Fruit fly (Drosophila melanogaster) S2 (cell line): ENCODE measurements around the gene CG43330.

Source experiments
- CG8478 ChIP-seq: fragments of >200 bp; optimal IDR thresholded peaks from 2 replicates; lab custom pipeline; 2018
- CTCF ChIP-seq, 2 experiments: fragments of >200 bp; optimal IDR thresholded peaks; 2 replicates each; lab custom pipeline; 2018

CG43330 gene

dm6 chr3L:22465486-22466402, 38.5 kb downstream of the CG43330 start, which contains the start of gene CG11438:
CG11438 (plus strand) TSS chr3L:22465619.
- TF ChIP-seq CG8478 = no peak

- no peak for TF ChIP-seq CG8478
- no peak for TF ChIP-seq CTCF (optimal IDR thresholded peaks at IDR 0.05; lab: Kevin White, UChicago)
Observed at dm6 chr3L:22463412-22463811, 40.8 kb downstream of the CG43330 start.

DNA sequence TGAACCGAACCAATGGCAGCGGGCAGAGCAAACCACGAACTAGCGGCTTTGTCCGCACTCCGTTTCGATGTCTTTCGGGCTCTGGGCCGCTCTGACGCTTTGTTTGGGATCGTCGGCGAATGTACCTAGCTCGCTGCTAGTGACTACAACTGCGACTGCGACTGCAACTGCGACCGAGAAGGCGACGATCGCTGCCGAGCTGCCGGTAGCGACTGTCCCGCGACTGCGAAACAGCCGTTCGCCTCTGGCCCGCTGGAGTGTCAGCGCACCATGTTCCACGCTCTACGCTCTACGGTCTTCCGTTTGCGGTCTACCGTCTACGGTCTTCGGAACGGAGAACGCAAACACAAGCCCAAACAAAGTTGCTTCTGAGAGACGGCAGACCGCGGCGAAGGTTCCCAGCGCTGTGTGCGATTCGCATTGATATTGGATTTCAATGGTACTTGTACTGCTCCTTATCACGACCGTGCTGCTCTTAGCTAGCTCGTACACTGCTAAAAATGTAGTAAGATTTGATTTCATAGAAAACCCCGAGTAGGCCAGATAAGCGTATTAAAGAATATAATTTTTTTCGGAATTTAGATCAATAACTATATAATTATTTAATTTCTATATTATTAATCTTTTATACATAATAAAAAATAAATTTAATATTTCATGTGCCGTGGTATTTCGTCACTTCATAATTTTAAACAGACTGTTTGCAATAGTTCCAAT, 43.1 kb downstream of the CG43330 start, which contains the start of gene laza:
Gene laza, minus strand, starts transcription at position 214 of the 717 bp plus-strand sequence.
- no peak for TF ChIP-seq CG8478
- no peak for TF ChIP-seq CTCF (optimal IDR thresholded peaks at IDR 0.05; lab: Kevin White, UChicago)

- TF ChIP-seq CG8478 (no peak), CTCF (optimal IDR thresholded peaks at IDR 0.05; lab: Kevin White, UChicago) (no peak)
Observed at dm6 chr3L:22460428-22460827, 43.8 kb downstream of the CG43330 start.

DNA sequence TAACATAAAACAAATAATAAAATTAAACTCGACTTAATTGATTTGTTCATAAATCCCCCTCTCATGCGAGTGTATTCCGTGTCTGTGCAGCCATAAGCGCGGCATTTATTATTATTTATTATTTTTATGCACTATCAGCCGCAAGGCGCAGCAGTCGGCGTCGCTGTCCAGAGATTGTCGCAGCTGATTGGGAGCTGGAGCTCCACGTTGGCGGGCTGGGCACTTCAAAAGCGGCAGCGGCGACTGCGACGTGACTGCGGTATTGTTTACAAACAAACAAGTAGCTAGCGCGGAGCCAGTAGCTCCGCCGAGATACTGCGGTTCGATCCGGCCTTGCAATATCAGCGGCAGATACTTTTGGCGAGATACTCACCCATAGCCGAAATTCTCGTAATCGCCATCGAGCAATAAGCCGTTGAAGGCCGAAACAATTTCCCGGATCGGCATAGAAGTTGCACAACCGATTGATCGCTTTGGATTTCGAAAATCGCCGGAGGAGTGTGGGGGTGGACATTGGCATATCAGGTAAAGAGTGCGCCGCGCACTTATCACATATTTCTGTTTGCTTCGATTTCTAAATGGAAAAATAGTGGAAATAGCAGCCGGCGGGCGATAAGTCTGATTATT, 45.2 kb downstream of the CG43330 start:
- TF ChIP-seq CG8478 (no peak), CTCF (optimal IDR thresholded peaks at IDR 0.05; lab: Kevin White, UChicago) (no peak)

- TF ChIP-seq CG8478 = no peak
- TF ChIP-seq CTCF (optimal IDR thresholded peaks at IDR 0.05; lab: Kevin White, UChicago) = no peak
Observed at dm6 chr3L:22458271-22458670, 46.0 kb downstream of the CG43330 start.

DNA sequence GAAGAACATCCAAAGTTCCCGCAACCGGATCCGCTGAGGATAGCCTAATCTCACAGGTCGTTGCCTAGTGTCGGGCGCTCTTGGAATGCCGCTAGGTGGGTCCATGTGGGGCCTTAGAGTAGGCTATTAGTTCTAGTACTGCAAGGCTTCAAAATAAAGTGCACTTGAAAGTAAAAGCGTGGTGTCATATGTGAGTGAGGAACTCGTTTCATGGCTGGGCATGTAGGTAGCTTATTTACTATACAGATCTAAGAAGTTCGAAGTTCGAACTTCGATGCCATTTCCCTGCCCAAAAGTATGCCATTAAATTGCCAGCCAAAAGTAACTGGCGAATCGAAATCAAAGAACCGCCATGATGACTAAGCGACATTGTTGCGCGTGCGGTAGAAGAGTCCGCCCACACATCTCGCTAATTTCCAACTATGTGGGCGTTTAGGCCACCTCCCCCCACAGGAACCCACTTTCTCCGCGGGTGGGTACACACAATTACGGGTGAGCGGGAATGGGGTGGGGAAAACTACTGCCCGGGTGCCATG, 48.2 kb downstream of the CG43330 start:
- TF ChIP-seq CG8478 (no peak), CTCF (optimal IDR thresholded peaks at IDR 0.05; lab: Kevin White, UChicago) (no peak)

DNA sequence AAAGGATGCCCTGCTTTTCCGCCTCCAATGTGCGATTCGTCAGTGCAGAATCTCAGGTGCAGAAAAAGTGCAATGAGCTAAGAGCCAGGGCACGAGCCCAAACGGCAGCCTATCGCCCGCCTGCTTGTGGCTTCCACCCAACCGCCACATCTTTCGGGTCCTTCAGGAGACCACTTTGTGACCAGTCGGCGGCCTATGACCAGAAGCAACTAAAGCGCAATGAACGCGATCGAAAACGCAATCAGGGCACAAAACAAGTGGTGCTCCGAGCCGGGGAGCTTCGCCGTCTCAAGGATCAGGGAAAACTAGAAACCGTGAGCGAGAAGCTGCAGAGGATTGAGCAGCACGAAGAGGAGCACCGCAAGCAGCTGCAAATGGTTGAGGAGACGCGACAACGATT, 49.9 kb downstream of the CG43330 start, which contains the start of gene CG11449:
Gene CG11449, plus strand, starts transcription at position 6 of the 400 bp plus-strand sequence.
- TF ChIP-seq CTCF (optimal IDR thresholded peaks at IDR 0.05; lab: Kevin White, UChicago) (no peak), CG8478 (no peak)
